Worm (Caenorhabditis elegans): Measurements from ENCODE around the gene pkd-2.
"Not testable (repeated sequence)": the region's sequence is repeated elsewhere in the genome, so short reads cannot be mapped to it uniquely, and the experiment has no call there.

DNA sequence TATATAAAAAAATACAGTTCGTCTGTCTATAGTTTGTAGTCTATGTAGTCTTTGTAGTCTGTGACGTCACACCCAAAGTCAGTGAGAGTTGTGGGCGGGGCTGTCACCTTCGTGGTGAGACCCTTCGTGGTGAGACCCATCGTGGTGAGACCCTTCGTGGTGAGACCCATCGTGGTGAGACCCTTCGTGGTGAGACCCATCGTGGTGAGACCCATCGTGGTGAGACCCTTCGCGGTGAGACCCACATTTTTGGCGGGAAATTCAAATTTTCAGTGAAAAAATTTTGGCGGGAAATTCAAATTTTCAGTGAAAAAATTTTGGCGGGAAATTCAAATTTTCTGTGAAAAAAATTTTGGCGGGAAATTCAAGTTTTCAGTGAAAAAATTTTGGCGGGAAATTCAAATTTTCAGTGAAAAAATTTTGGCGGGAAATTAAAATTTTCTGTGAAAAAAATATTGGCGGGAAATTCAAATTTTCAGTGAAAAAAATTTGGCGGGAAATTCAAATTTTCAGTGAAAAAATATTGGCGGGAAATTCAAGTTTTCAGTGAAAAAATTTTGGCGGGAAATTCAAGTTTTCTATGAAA, 46.4 kb downstream of the pkd-2 start:
- not testable (repeated sequence) for TF ChIP-seq nhr-11 (tag; optimal IDR thresholded peaks at IDR 0.05); hlh-11 (tag; optimal IDR thresholded peaks at IDR 0.05); ztf-7 (tag; optimal IDR thresholded peaks at IDR 0.05); nhr-28 (tag; optimal IDR thresholded peaks at IDR 0.05); unc-62 (GFP tag; optimal IDR thresholded peaks at IDR 0.05 in 1 of 2); unc-62 (tag; optimal IDR thresholded peaks at IDR 0.05); zip-11 (GFP tag; IDR thresholded peaks at IDR 0.05); aly-2 (tag; optimal IDR thresholded peaks at IDR 0.05)

Data from whole organism, L4 larva.